Fruit fly (Drosophila melanogaster) whole organism, embryonic: ENCODE measurements around the gene CG11350.

ENCODE experiments used
- CG10274 ChIP-seq: fragments of 200-800 bp; sonication (Bioruptor generic); optimal IDR thresholded peaks from 3 replicates; lab custom pipeline; 2017; ENCODE audit warnings: missing biosample characterization, mild to moderate bottlenecking, missing genetic modification characterization
- CG11695 ChIP-seq: fragments of 200-800 bp; sonication (Bioruptor generic); IDR thresholded peaks from 3 replicates; pipeline ENCODE4 v1.3.6; 2022; ENCODE audit warnings: missing biosample characterization, missing genetic modification characterization
- CG12236 ChIP-seq: fragments of 200-800 bp; sonication (Bioruptor generic); optimal IDR thresholded peaks from 2 replicates; lab custom pipeline; 2016; ENCODE audit warnings: missing biosample characterization, missing genetic modification characterization
- CG12391 ChIP-seq: fragments of 200-800 bp; sonication (Bioruptor generic); optimal IDR thresholded peaks from 3 replicates; lab custom pipeline; 2018; ENCODE audit warnings: missing biosample characterization, mild to moderate bottlenecking, missing genetic modification characterization, moderate library complexity
- CG12769 ChIP-seq: fragments of 200-800 bp; sonication (Bioruptor generic); optimal IDR thresholded peaks from 2 replicates; lab custom pipeline; 2019; ENCODE audit warnings: missing biosample characterization, mild to moderate bottlenecking, missing genetic modification characterization, moderate library complexity
- CG13287 ChIP-seq: fragments of 200-800 bp; sonication (Bioruptor generic); IDR thresholded peaks from 2 replicates; pipeline ENCODE4 v1.3.6; 2022; ENCODE audit warnings: missing biosample characterization, missing genetic modification characterization; ENCODE audit not compliant: partially characterized antibody
- CG16815 ChIP-seq: fragments of 200-800 bp; sonication (Bioruptor generic); optimal IDR thresholded peaks from 3 replicates; lab custom pipeline; 2017; ENCODE audit warnings: missing biosample characterization, mild to moderate bottlenecking, missing genetic modification characterization
- CG17568 ChIP-seq: fragments of 200-800 bp; sonication (Bioruptor generic); optimal IDR thresholded peaks from 2 replicates; lab custom pipeline; 2018; ENCODE audit warnings: missing biosample characterization, mild to moderate bottlenecking, missing genetic modification characterization, moderate library complexity
- CG18476 ChIP-seq: fragments of 200-800 bp; sonication (Bioruptor generic); optimal IDR thresholded peaks from 2 replicates; lab custom pipeline; 2016; ENCODE audit warnings: missing biosample characterization, mild to moderate bottlenecking, missing genetic modification characterization
- CG30403 ChIP-seq: fragments of 200-800 bp; sonication (Bioruptor generic); optimal IDR thresholded peaks from 3 replicates; lab custom pipeline; 2016; ENCODE audit warnings: missing biosample characterization, missing genetic modification characterization
- CG30431 ChIP-seq: fragments of 200-800 bp; sonication (Bioruptor generic); optimal IDR thresholded peaks from 2 replicates; lab custom pipeline; 2017; ENCODE audit warnings: missing biosample characterization, missing genetic modification characterization
- CG31224 ChIP-seq: fragments of 200-800 bp; sonication (Bioruptor generic); IDR thresholded peaks from 2 replicates; pipeline ENCODE4 v1.3.6; 2022; ENCODE audit warnings: missing biosample characterization, missing genetic modification characterization
- CG3163 ChIP-seq: fragments of 200-800 bp; sonication (Bioruptor generic); optimal IDR thresholded peaks from 3 replicates; lab custom pipeline; 2016; ENCODE audit warnings: missing biosample characterization, missing genetic modification characterization
- CG33213 ChIP-seq: fragments of 200-800 bp; sonication (Bioruptor generic); optimal IDR thresholded peaks from 3 replicates; lab custom pipeline; 2016; ENCODE audit warnings: missing biosample characterization, missing genetic modification characterization
- CG5180 ChIP-seq: fragments of 200-800 bp; sonication (Bioruptor generic); optimal IDR thresholded peaks from 3 replicates; lab custom pipeline; 2017; ENCODE audit warnings: missing biosample characterization, missing genetic modification characterization, mild to moderate bottlenecking, moderate library complexity, missing genetic modification reagents
- CG6654 ChIP-seq: fragments of 200-800 bp; sonication (Bioruptor generic); optimal IDR thresholded peaks from 2 replicates; lab custom pipeline; 2017; ENCODE audit warnings: missing biosample characterization, mild to moderate bottlenecking, missing genetic modification characterization
- Chrac-16 ChIP-seq: fragments of 200-800 bp; sonication (Bioruptor generic); optimal IDR thresholded peaks from 3 replicates; lab custom pipeline; 2016; ENCODE audit warnings: missing biosample characterization, missing genetic modification characterization
- CkIIα-i1 ChIP-seq: fragments of 200-800 bp; sonication (Bioruptor generic); IDR thresholded peaks from 2 replicates; pipeline ENCODE4 v1.3.6; 2022; ENCODE audit warnings: missing biosample characterization, missing genetic modification characterization
- CrebB ChIP-seq: fragments of 200-800 bp; sonication (Bioruptor generic); optimal IDR thresholded peaks from 3 replicates; lab custom pipeline; 2018; ENCODE audit warnings: missing biosample characterization, mild to moderate bottlenecking, missing genetic modification characterization
- Dip2 ChIP-seq: fragments of 200-800 bp; sonication (Bioruptor generic); IDR thresholded peaks from 2 replicates; pipeline ENCODE4 v1.3.6; 2022; ENCODE audit warnings: missing biosample characterization, missing genetic modification characterization
- H15 ChIP-seq: fragments of 200-800 bp; sonication (Bioruptor generic); IDR thresholded peaks from 3 replicates; pipeline ENCODE4 v1.3.6; 2022; ENCODE audit warnings: missing biosample characterization, missing genetic modification characterization
- Hr3 ChIP-seq: fragments of 200-800 bp; sonication (Bioruptor generic); optimal IDR thresholded peaks from 3 replicates; lab custom pipeline; 2016; ENCODE audit warnings: missing biosample characterization, missing genetic modification characterization
- NK7.1 ChIP-seq: fragments of 200-800 bp; sonication (Bioruptor generic); optimal IDR thresholded peaks from 3 replicates; lab custom pipeline; 2016; ENCODE audit warnings: missing biosample characterization, missing genetic modification characterization
- Optix ChIP-seq: fragments of 200-800 bp; sonication (Bioruptor generic); IDR thresholded peaks from 3 replicates; pipeline ENCODE4 v1.3.6; 2022; ENCODE audit warnings: missing biosample characterization, missing genetic modification characterization
- Poxn ChIP-seq: fragments of 200-800 bp; sonication (Bioruptor generic); IDR thresholded peaks from 2 replicates; pipeline ENCODE4 v1.3.6; 2022; ENCODE audit warnings: missing biosample characterization, missing genetic modification characterization
- Taf1 ChIP-seq: fragments of 200-800 bp; sonication (Bioruptor generic); IDR thresholded peaks from 2 replicates; pipeline ENCODE4 v1.3.6; 2022; ENCODE audit warnings: missing biosample characterization, missing genetic modification characterization
- Xrp1 ChIP-seq: fragments of 200-800 bp; sonication (Bioruptor generic); IDR thresholded peaks from 2 replicates; pipeline ENCODE4 v1.3.6; 2022; ENCODE audit warnings: missing biosample characterization, missing genetic modification characterization
- al ChIP-seq: fragments of 200-800 bp; sonication (Bioruptor generic); IDR thresholded peaks from 2 replicates; pipeline ENCODE4 v1.3.6; 2022; ENCODE audit warnings: missing biosample characterization, missing genetic modification characterization
- aop ChIP-seq: fragments of 200-800 bp; sonication (Bioruptor generic); IDR thresholded peaks from 2 replicates; pipeline ENCODE4 v1.3.6; 2022; ENCODE audit warnings: missing biosample characterization, missing genetic modification characterization
- az2 ChIP-seq: fragments of 200-800 bp; sonication (Bioruptor generic); optimal IDR thresholded peaks from 3 replicates; lab custom pipeline; 2016; ENCODE audit warnings: missing biosample characterization, missing genetic modification characterization
- bcd ChIP-seq: fragments of 200-800 bp; sonication (Bioruptor generic); optimal IDR thresholded peaks from 2 replicates; lab custom pipeline; 2017; ENCODE audit warnings: missing biosample characterization, mild to moderate bottlenecking, missing genetic modification characterization
- cas ChIP-seq: fragments of 200-800 bp; sonication (Bioruptor generic); IDR thresholded peaks from 2 replicates; pipeline ENCODE4 v1.3.6; 2022; ENCODE audit warnings: missing biosample characterization, missing genetic modification characterization
- cg ChIP-seq: fragments of 200-800 bp; sonication (Bioruptor generic); optimal IDR thresholded peaks from 3 replicates; lab custom pipeline; 2019; ENCODE audit warnings: missing biosample characterization, mild to moderate bottlenecking, missing genetic modification characterization, moderate library complexity
- chinmo ChIP-seq: fragments of 200-800 bp; sonication (Bioruptor generic); IDR thresholded peaks from 4 replicates; pipeline ENCODE4 v1.3.6; 2022; ENCODE audit warnings: missing biosample characterization, missing genetic modification characterization; ENCODE audit not compliant: partially characterized antibody
- dan ChIP-seq: fragments of 200-800 bp; sonication (Bioruptor generic); IDR thresholded peaks from 2 replicates; pipeline ENCODE4 v1.3.6; 2022; ENCODE audit warnings: missing biosample characterization, missing genetic modification characterization
- dpn ChIP-seq, 2 experiments: fragments of 200-800 bp; sonication (Bioruptor generic); optimal IDR thresholded peaks; 3 replicates each; lab custom pipeline; 2016; ENCODE audit warnings: missing biosample characterization in 2 of 2, missing genetic modification characterization in 2 of 2
- fd96Cb ChIP-seq: fragments of 200-800 bp; sonication (Bioruptor generic); optimal IDR thresholded peaks from 2 replicates; lab custom pipeline; 2018; ENCODE audit warnings: missing biosample characterization, mild to moderate bottlenecking, missing genetic modification characterization, moderate library complexity
- gt ChIP-seq: fragments of 200-800 bp; sonication (Bioruptor generic); IDR thresholded peaks from 2 replicates; pipeline ENCODE4 v1.3.6; 2022; ENCODE audit warnings: missing biosample characterization, missing genetic modification characterization
- inv ChIP-seq: fragments of 200-800 bp; sonication (Bioruptor generic); IDR thresholded peaks from 2 replicates; pipeline ENCODE4 v1.3.6; 2022; ENCODE audit warnings: missing biosample characterization, missing genetic modification characterization; ENCODE audit not compliant: partially characterized antibody
- lbe ChIP-seq: fragments of 200-800 bp; sonication (Bioruptor generic); optimal IDR thresholded peaks from 2 replicates; lab custom pipeline; 2016; ENCODE audit warnings: missing biosample characterization, mild to moderate bottlenecking, missing genetic modification characterization
- mam ChIP-seq: fragments of 200-800 bp; sonication (Bioruptor generic); optimal IDR thresholded peaks from 3 replicates; lab custom pipeline; 2016; ENCODE audit warnings: missing biosample characterization, missing genetic modification characterization
- peb ChIP-seq: fragments of 200-800 bp; sonication (Bioruptor generic); IDR thresholded peaks from 2 replicates; pipeline ENCODE4 v1.3.6; 2022; ENCODE audit warnings: missing biosample characterization, missing genetic modification characterization
- phol ChIP-seq: fragments of 200-800 bp; sonication (Bioruptor generic); optimal IDR thresholded peaks from 3 replicates; lab custom pipeline; 2018; ENCODE audit warnings: missing biosample characterization, mild to moderate bottlenecking, missing genetic modification characterization, moderate library complexity
- pum ChIP-seq: fragments of 200-800 bp; sonication (Bioruptor generic); optimal IDR thresholded peaks from 2 replicates; lab custom pipeline; 2016; ENCODE audit warnings: missing biosample characterization, missing genetic modification characterization
- sima ChIP-seq: fragments of 200-800 bp; sonication (Bioruptor generic); optimal IDR thresholded peaks from 2 replicates; lab custom pipeline; 2016; ENCODE audit warnings: missing biosample characterization, missing genetic modification characterization
- sna ChIP-seq: fragments of 200-800 bp; sonication (Bioruptor generic); IDR thresholded peaks from 2 replicates; pipeline ENCODE4 v1.3.6; 2022; ENCODE audit warnings: missing biosample characterization, missing genetic modification characterization; ENCODE audit not compliant: partially characterized antibody
- sug ChIP-seq: fragments of 200-800 bp; optimal IDR thresholded peaks from 2 replicates; lab custom pipeline; 2019; ENCODE audit warnings: missing biosample characterization, mild to moderate bottlenecking, missing genetic modification characterization, moderate library complexity
- tin ChIP-seq: fragments of 200-800 bp; sonication (Bioruptor generic); optimal IDR thresholded peaks from 3 replicates; lab custom pipeline; 2016; ENCODE audit warnings: missing biosample characterization, missing genetic modification characterization
- trh ChIP-seq: fragments of 200-800 bp; sonication (Bioruptor generic); optimal IDR thresholded peaks from 2 replicates; lab custom pipeline; 2016; ENCODE audit warnings: missing biosample characterization, missing genetic modification characterization
- twi ChIP-seq: fragments of 200-800 bp; optimal IDR thresholded peaks from 2 replicates; lab custom pipeline; 2019; ENCODE audit warnings: missing biosample characterization, mild to moderate bottlenecking, missing genetic modification characterization, moderate library complexity
- vnd ChIP-seq: fragments of 200-800 bp; sonication (Bioruptor generic); IDR thresholded peaks from 3 replicates; pipeline ENCODE4 v1.3.6; 2022; ENCODE audit warnings: missing biosample characterization, missing genetic modification characterization; ENCODE audit not compliant: partially characterized antibody

CG11350 gene

dm6 chr3L:4461454-4462045, 21.1 kb upstream of the CG11350 start, which contains the start of gene CG15023 (continued):
- no peak for TF ChIP-seq twi (tag; lab: Kevin White, UChicago)
- TF ChIP-seq chinmo (GFP tag; lab: Robert Waterston, UW), result 0 out of 4 replicates have a peak, but pooled peaks have one; percentile 39
- no peak for TF ChIP-seq pum (GFP tag; lab: Kevin White, UChicago)
- no peak for TF ChIP-seq Xrp1 (GFP tag; lab: Robert Waterston, UW)
- no peak for TF ChIP-seq Optix
- no peak for TF ChIP-seq vnd (GFP tag; lab: Robert Waterston, UW)
- no peak for TF ChIP-seq al (GFP tag; lab: Robert Waterston, UW)
- no peak for TF ChIP-seq CG18476 (GFP tag; lab: Kevin White, UChicago)
- no peak for TF ChIP-seq peb (GFP tag; lab: Robert Waterston, UW)
- TF ChIP-seq CrebB, result no peak
- no peak for TF ChIP-seq trh (GFP tag; lab: Kevin White, UChicago)
- no peak for TF ChIP-seq NK7.1
- peak; percentile 4 for TF ChIP-seq bcd (GFP tag; lab: Kevin White, UChicago)
- TF ChIP-seq fd96Cb (tag; lab: Kevin White, UChicago), result no peak
- TF ChIP-seq CG16815 (GFP tag; lab: Kevin White, UChicago), result no peak
- TF ChIP-seq tin, result no peak
- peak; percentile 19 for TF ChIP-seq CG30403 (GFP tag; lab: Kevin White, UChicago)
- no peak for TF ChIP-seq CG30431 (GFP tag; lab: Kevin White, UChicago)
- no peak for TF ChIP-seq Dip2 (GFP tag; lab: Robert Waterston, UW)
- no peak for TF ChIP-seq Hr3
- peak; percentile 16 for TF ChIP-seq CG12769 (tag; lab: Kevin White, UChicago)
- peak; percentile 17 for TF ChIP-seq CG17568
- no peak for TF ChIP-seq CG10274 (GFP tag; lab: Kevin White, UChicago)
- no peak for TF ChIP-seq inv (GFP tag; lab: Robert Waterston, UW)
- TF ChIP-seq dan (GFP tag; lab: Robert Waterston, UW), result no peak
- no peak for TF ChIP-seq Chrac-16 (GFP tag; lab: Kevin White, UChicago)
- TF ChIP-seq cas (GFP tag; lab: Robert Waterston, UW), result no peak
- TF ChIP-seq mam (GFP tag; lab: Kevin White, UChicago), result no peak
- no peak for TF ChIP-seq cg (GFP tag; lab: Kevin White, UChicago)
- no peak for TF ChIP-seq aop (GFP tag; lab: Robert Waterston, UW)
- no peak for TF ChIP-seq Taf1
- TF ChIP-seq CG6654 (GFP tag; lab: Kevin White, UChicago), result no peak
- no peak for TF ChIP-seq CG12236 (GFP tag; lab: Kevin White, UChicago)
- peak; percentile 53; the same call in 1 of the 3 replicates for TF ChIP-seq CG11695 (GFP tag; lab: Robert Waterston, UW)
- TF ChIP-seq sima, result no peak
- no peak for TF ChIP-seq CG31224
- peak in 1 of 2 experiments; percentile 6 for TF ChIP-seq dpn (GFP tag; optimal IDR thresholded peaks at IDR 0.05; lab: Kevin White, UChicago)
- TF ChIP-seq az2 (GFP tag; lab: Kevin White, UChicago), result no peak
- no peak for TF ChIP-seq CG33213
- TF ChIP-seq Poxn (GFP tag; lab: Robert Waterston, UW), result no peak
- no peak for TF ChIP-seq lbe (GFP tag; lab: Kevin White, UChicago)
- no peak for TF ChIP-seq CG13287 (GFP tag; lab: Robert Waterston, UW)
- TF ChIP-seq CG5180 (GFP tag; lab: Kevin White, UChicago), result no peak
- no peak for TF ChIP-seq CG12391 (tag; lab: Kevin White, UChicago)
- no peak for TF ChIP-seq sug
- TF ChIP-seq sna (GFP tag; lab: Robert Waterston, UW), result no peak
- no peak for TF ChIP-seq H15 (GFP tag; lab: Robert Waterston, UW)
- TF ChIP-seq phol (tag; lab: Kevin White, UChicago), result no peak
- no peak for TF ChIP-seq CG3163 (GFP tag; lab: Kevin White, UChicago)
- no peak for TF ChIP-seq CkIIα-i1
- TF ChIP-seq gt (GFP tag; lab: Robert Waterston, UW), result no peak
